Worm (Caenorhabditis elegans) whole organism, late embryonic: ENCODE data around the gene Y105C5B.11.

Experiments
- C08G9.2 ChIP-seq: sonication (generic microtip); optimal IDR thresholded peaks from 2 replicates; lab custom pipeline; 2016; ENCODE audit warnings: mild to moderate bottlenecking, missing genetic modification characterization, moderate library complexity, missing compliant biosample characterization
- T23F11.4 ChIP-seq: fragments of 200-800 bp; sonication (Bioruptor generic); optimal IDR thresholded peaks from 2 replicates; lab custom pipeline; 2018; ENCODE audit warnings: mild to moderate bottlenecking, missing genetic modification characterization, missing compliant biosample characterization
- ceh-14 ChIP-seq: sonication (generic microtip); optimal IDR thresholded peaks from 2 replicates; lab custom pipeline; 2016; ENCODE audit warnings: missing genotype, missing genetic modification characterization, missing compliant biosample characterization
- ceh-18 ChIP-seq: sonication (generic microtip); optimal IDR thresholded peaks from 2 replicates; lab custom pipeline; 2016; ENCODE audit warnings: missing genetic modification characterization, missing compliant biosample characterization
- ceh-2 ChIP-seq: sonication (generic microtip); optimal IDR thresholded peaks from 2 replicates; lab custom pipeline; 2016; ENCODE audit warnings: missing genotype, missing genetic modification characterization, missing compliant biosample characterization
- ceh-22 ChIP-seq: sonication (generic microtip); optimal IDR thresholded peaks from 2 replicates; lab custom pipeline; 2017; ENCODE audit warnings: missing biosample characterization, missing genetic modification characterization
- ceh-24 ChIP-seq: sonication (generic microtip); optimal IDR thresholded peaks from 2 replicates; lab custom pipeline; 2016; ENCODE audit warnings: mild to moderate bottlenecking, missing genetic modification characterization, missing compliant biosample characterization
- ceh-31 ChIP-seq: sonication (generic microtip); optimal IDR thresholded peaks from 2 replicates; lab custom pipeline; 2016; ENCODE audit warnings: missing genetic modification characterization, missing compliant biosample characterization
- ceh-34 ChIP-seq: sonication (generic microtip); optimal IDR thresholded peaks from 2 replicates; lab custom pipeline; 2016; ENCODE audit warnings: mild to moderate bottlenecking, missing genetic modification characterization, missing compliant biosample characterization
- ceh-45 ChIP-seq: fragments of 200-800 bp; sonication (Bioruptor generic); IDR thresholded peaks from 2 replicates; pipeline ENCODE4 v1.3.6; 2022; ENCODE audit warnings: missing genetic modification reagents, missing genetic modification characterization, missing compliant biosample characterization
- che-1 ChIP-seq: sonication (generic microtip); optimal IDR thresholded peaks from 2 replicates; lab custom pipeline; 2016; ENCODE audit warnings: mild to moderate bottlenecking, missing genetic modification characterization, missing compliant biosample characterization
- dmd-4 ChIP-seq: sonication (generic microtip); optimal IDR thresholded peaks from 2 replicates; lab custom pipeline; 2016; ENCODE audit warnings: borderline replicate concordance, missing genetic modification characterization, missing compliant biosample characterization
- dve-1 ChIP-seq: sonication (generic microtip); optimal IDR thresholded peaks from 2 replicates; lab custom pipeline; 2017; ENCODE audit warnings: antibody characterized with exemption, mild to moderate bottlenecking, missing genetic modification characterization, missing compliant biosample characterization
- elt-4 ChIP-seq: sonication (generic microtip); optimal IDR thresholded peaks from 2 replicates; lab custom pipeline; 2016; ENCODE audit warnings: missing genetic modification characterization, missing compliant biosample characterization
- ets-4 ChIP-seq: sonication (generic microtip); optimal IDR thresholded peaks from 2 replicates; lab custom pipeline; 2016; ENCODE audit warnings: missing genetic modification characterization, missing compliant biosample characterization
- eyg-1 ChIP-seq: sonication (generic microtip); optimal IDR thresholded peaks from 2 replicates; lab custom pipeline; 2016; ENCODE audit warnings: missing genotype, missing genetic modification characterization, missing compliant biosample characterization
- fax-1 ChIP-seq: sonication (generic microtip); optimal IDR thresholded peaks from 2 replicates; lab custom pipeline; 2016; ENCODE audit warnings: missing genotype, missing genetic modification characterization, missing compliant biosample characterization
- hlh-30 ChIP-seq: sonication (generic microtip); optimal IDR thresholded peaks from 2 replicates; lab custom pipeline; 2017; ENCODE audit warnings: antibody characterized with exemption, missing genetic modification characterization, missing compliant biosample characterization; ENCODE audit not compliant: insufficient read depth
- hlh-8 ChIP-seq: sonication (generic microtip); optimal IDR thresholded peaks from 2 replicates; lab custom pipeline; 2016; ENCODE audit warnings: missing genotype, missing genetic modification characterization, missing compliant biosample characterization
- lim-6 ChIP-seq: sonication (generic microtip); optimal IDR thresholded peaks from 2 replicates; lab custom pipeline; 2016; ENCODE audit warnings: missing genetic modification characterization, missing compliant biosample characterization
- nfya-1 ChIP-seq: sonication (generic microtip); optimal IDR thresholded peaks from 2 replicates; lab custom pipeline; 2017; ENCODE audit warnings: missing genetic modification characterization, mild to moderate bottlenecking, missing compliant biosample characterization, antibody characterized with exemption, moderate library complexity
- nhr-232 ChIP-seq: sonication (generic microtip); optimal IDR thresholded peaks from 2 replicates; lab custom pipeline; 2016; ENCODE audit warnings: missing genetic modification characterization, missing compliant biosample characterization
- odd-2 ChIP-seq: sonication (generic microtip); optimal IDR thresholded peaks from 2 replicates; lab custom pipeline; 2017; ENCODE audit warnings: antibody characterized with exemption, mild to moderate bottlenecking, missing genetic modification characterization, missing compliant biosample characterization
- pag-3 ChIP-seq: sonication (generic microtip); optimal IDR thresholded peaks from 2 replicates; lab custom pipeline; 2016; ENCODE audit warnings: missing compliant biosample characterization, missing genetic modification characterization, borderline replicate concordance
- pros-1 ChIP-seq: fragments of 150-350 bp; optimal IDR thresholded peaks from 2 replicates; lab custom pipeline; 2014; ENCODE audit warnings: missing biosample characterization, missing genetic modification reagents, missing genetic modification characterization
- ref-2 ChIP-seq: sonication (generic microtip); optimal IDR thresholded peaks from 2 replicates; lab custom pipeline; 2016; ENCODE audit warnings: missing genetic modification characterization, missing compliant biosample characterization
- rnt-1 ChIP-seq: sonication (generic microtip); optimal IDR thresholded peaks from 2 replicates; lab custom pipeline; 2016; ENCODE audit warnings: missing genetic modification characterization, missing compliant biosample characterization
- sdc-2 ChIP-seq: sonication (generic microtip); optimal IDR thresholded peaks from 2 replicates; lab custom pipeline; 2016; ENCODE audit warnings: missing genotype, missing genetic modification characterization, missing compliant biosample characterization
- sox-2 ChIP-seq: fragments of 200-800 bp; sonication (Bioruptor generic); IDR thresholded peaks from 2 replicates; pipeline ENCODE4 v1.3.6; 2022; ENCODE audit warnings: missing genetic modification reagents, missing genetic modification characterization, missing compliant biosample characterization
- syd-9 ChIP-seq: sonication (generic microtip); optimal IDR thresholded peaks from 2 replicates; lab custom pipeline; 2016; ENCODE audit warnings: mild to moderate bottlenecking, missing genetic modification characterization, moderate library complexity, missing compliant biosample characterization
- tbx-2 ChIP-seq: sonication (generic microtip); optimal IDR thresholded peaks from 2 replicates; lab custom pipeline; 2016; ENCODE audit warnings: missing genetic modification characterization, missing compliant biosample characterization
- unc-86 ChIP-seq: sonication (generic microtip); optimal IDR thresholded peaks from 2 replicates; lab custom pipeline; 2016; ENCODE audit warnings: missing genetic modification characterization, missing compliant biosample characterization

The Y105C5B.11 gene

ce11 chrIV:15941403-15941802 is at the start of gene Y105C5B.11:
Gene Y105C5B.11 (minus strand): TSS chrIV:15941503.
- no peak for TF ChIP-seq ceh-22 (tag; lab: Kevin White, UChicago)
- no peak for TF ChIP-seq ceh-34 (tag; lab: Kevin White, UChicago)
- no peak for TF ChIP-seq sdc-2 (tag; lab: Kevin White, UChicago)
- no peak for TF ChIP-seq che-1
- no peak for TF ChIP-seq ceh-24 (tag; lab: Kevin White, UChicago)
- no peak for TF ChIP-seq nhr-232
- TF ChIP-seq lim-6 (tag; lab: Kevin White, UChicago): no peak
- no peak for TF ChIP-seq dmd-4 (tag; lab: Kevin White, UChicago)
- TF ChIP-seq elt-4 (tag; lab: Kevin White, UChicago): no peak
- TF ChIP-seq pros-1: no peak
- no peak for TF ChIP-seq sox-2 (GFP tag; lab: Robert Waterston, UW)
- no peak for TF ChIP-seq ets-4 (tag; lab: Kevin White, UChicago)
- TF ChIP-seq rnt-1 (tag; lab: Kevin White, UChicago): no peak
- TF ChIP-seq odd-2 (tag; lab: Kevin White, UChicago): no peak
- TF ChIP-seq T23F11.4 (GFP tag; lab: Kevin White, UChicago): no peak

ce11 chrIV:15983920-15984631 is 42.8 kb upstream of the Y105C5B.11 start, which contains the start of gene Y105C5B.19:
Gene Y105C5B.19 (minus strand): TSS chrIV:15983970.
- TF ChIP-seq ref-2 (tag; lab: Kevin White, UChicago): no peak
- no peak for TF ChIP-seq odd-2 (tag; lab: Kevin White, UChicago)
- peak; percentile 42 for TF ChIP-seq ceh-31 (tag; lab: Kevin White, UChicago)
- TF ChIP-seq ceh-22 (tag; lab: Kevin White, UChicago): no peak
- TF ChIP-seq ceh-2 (tag; lab: Kevin White, UChicago): peak; percentile 1
- TF ChIP-seq nfya-1 (tag; lab: Kevin White, UChicago): peak; percentile 72

ce11 chrIV:15964307-15964706 is 23.0 kb upstream of the Y105C5B.11 start, which contains the start of gene Y105C5B.18:
Gene Y105C5B.18 (plus strand): TSS chrIV:15964607.
- no peak for TF ChIP-seq ceh-22 (tag; lab: Kevin White, UChicago)

ce11 chrIV:15962801-15963200 is 21.5 kb upstream of the Y105C5B.11 start, which contains the start of gene Y105C5B.17:
Gene Y105C5B.17 (plus strand): TSS chrIV:15963101.
- TF ChIP-seq ceh-14 (tag; lab: Kevin White, UChicago) (no peak), dve-1 (no peak), che-1 (no peak), C08G9.2 (no peak), elt-4 (tag; lab: Kevin White, UChicago) (no peak)

ce11 chrIV:15962219-15962762 is 21.0 kb upstream of the Y105C5B.11 start, which contains the start of gene lgc-19:
Gene lgc-19 (minus strand): TSS chrIV:15962712.
- TF ChIP-seq syd-9 (no peak), eyg-1 (tag; lab: Kevin White, UChicago) (no peak), hlh-30 (tag; lab: Kevin White, UChicago) (no peak), hlh-8 (no peak), unc-86 (tag; lab: Kevin White, UChicago) (no peak), pag-3 (tag; lab: Kevin White, UChicago) (no peak), pros-1 (no peak), C08G9.2 (no peak), tbx-2 (tag; lab: Kevin White, UChicago) (no peak), ceh-45 (no peak), fax-1 (tag; lab: Kevin White, UChicago) (no peak), ceh-18 (tag; lab: Kevin White, UChicago) (no peak)
